Worm (Caenorhabditis elegans) whole organism, midembryonic: ENCODE results near the gene srab-2.

Source experiments
- T22C8.4 ChIP-seq: fragments of 200-800 bp; sonication (Bioruptor generic); IDR thresholded peaks from 2 replicates; pipeline ENCODE4 v1.3.6; 2022; ENCODE audit warnings: missing genetic modification characterization, missing compliant biosample characterization
- cog-1 ChIP-seq: sonication (generic microtip); optimal IDR thresholded peaks from 2 replicates; lab custom pipeline; 2016; ENCODE audit warnings: missing genetic modification characterization, missing compliant biosample characterization
- flt-1 ChIP-seq: fragments of 200-800 bp; sonication (Bioruptor generic); IDR thresholded peaks from 2 replicates; pipeline ENCODE4 v1.3.6; 2022; ENCODE audit warnings: missing genetic modification characterization, missing compliant biosample characterization
- klf-2 ChIP-seq: fragments of 200-800 bp; sonication (Bioruptor generic); conservative IDR thresholded peaks from 2 replicates; pipeline ENCODE4 v1.3.6; 2022; ENCODE audit warnings: missing genetic modification reagents, missing genetic modification characterization, missing compliant biosample characterization
- med-1 ChIP-seq: sonication (generic microtip); optimal IDR thresholded peaks from 2 replicates; lab custom pipeline; 2017; ENCODE audit warnings: missing genetic modification characterization, mild to moderate bottlenecking, missing compliant biosample characterization, antibody characterized with exemption, missing genetic modification reagents; ENCODE audit not compliant: insufficient read depth
- ref-1 ChIP-seq: fragments of 200-800 bp; sonication (Bioruptor generic); conservative IDR thresholded peaks from 2 replicates; pipeline ENCODE4 v1.3.6; 2022; ENCODE audit warnings: missing genetic modification reagents, missing genetic modification characterization, missing compliant biosample characterization
- tab-1 ChIP-seq: fragments of 200-800 bp; sonication (Bioruptor generic); IDR thresholded peaks from 2 replicates; pipeline ENCODE4 v1.3.6; 2022; ENCODE audit warnings: missing genetic modification characterization, missing compliant biosample characterization
- ztf-23 ChIP-seq: fragments of 200-800 bp; sonication (Bioruptor generic); IDR thresholded peaks from 2 replicates; pipeline ENCODE4 v1.3.6; 2022; ENCODE audit warnings: missing genetic modification reagents, missing genetic modification characterization, missing compliant biosample characterization
- ztf-29 ChIP-seq: fragments of 200-800 bp; sonication (Bioruptor generic); IDR thresholded peaks from 2 replicates; pipeline ENCODE4 v1.3.6; 2022; ENCODE audit warnings: missing genetic modification reagents, missing genetic modification characterization, missing compliant biosample characterization

srab-2 gene

ce11 chrV:5067390-5067789 is 37.4 kb downstream of the srab-2 start:
- no peak for TF ChIP-seq T22C8.4 (GFP tag; lab: Robert Waterston, UW)
- no peak for TF ChIP-seq ztf-23 (GFP tag; lab: Robert Waterston, UW)
- no peak for TF ChIP-seq klf-2
- TF ChIP-seq flt-1 (GFP tag; lab: Robert Waterston, UW): no peak
- no peak for TF ChIP-seq ztf-29 (GFP tag; lab: Robert Waterston, UW)
- TF ChIP-seq med-1 (GFP tag; lab: Kevin White, UChicago): no peak
- TF ChIP-seq cog-1: no peak
- no peak for TF ChIP-seq ref-1 (GFP tag; lab: Robert Waterston, UW)
- TF ChIP-seq tab-1: no peak

- TF ChIP-seq cog-1 (peak; percentile 41), med-1 (GFP tag; lab: Kevin White, UChicago) (no peak)
Observed at ce11 chrV:5064761-5065421, 39.9 kb downstream of the srab-2 start, which contains the start of gene mlk-1. mlk-1 (minus strand) TSS chrV:5064811.

- TF ChIP-seq tab-1: no peak
Observed at ce11 chrV:5053335-5053734, 51.5 kb downstream of the srab-2 start, which contains the start of gene cwp-4. cwp-4 (plus strand) TSS chrV:5053635.
